Fruit fly (Drosophila melanogaster) whole organism, embryonic: Measurements from ENCODE around the gene dachs.

Experiments
- Aef1 ChIP-seq: fragments of 200-800 bp; sonication (Bioruptor generic); IDR thresholded peaks from 3 replicates; pipeline ENCODE4 v1.3.6; 2022; ENCODE audit warnings: missing biosample characterization, missing genetic modification characterization
- Antp ChIP-seq: fragments of 200-800 bp; sonication (Bioruptor generic); optimal IDR thresholded peaks from 3 replicates; lab custom pipeline; 2016; ENCODE audit warnings: missing biosample characterization, missing genetic modification characterization
- Bdp1 ChIP-seq: fragments of 200-800 bp; sonication (Bioruptor generic); optimal IDR thresholded peaks from 3 replicates; lab custom pipeline; 2016; ENCODE audit warnings: missing biosample characterization, missing genetic modification characterization
- CG10321 ChIP-seq: fragments of 200-800 bp; sonication (Bioruptor generic); IDR thresholded peaks from 2 replicates; pipeline ENCODE4 v1.3.6; 2022; ENCODE audit warnings: missing biosample characterization, missing genetic modification characterization
- CG11398 ChIP-seq: fragments of 200-800 bp; sonication (Bioruptor generic); optimal IDR thresholded peaks from 2 replicates; lab custom pipeline; 2016; ENCODE audit warnings: missing biosample characterization, missing genetic modification characterization
- CG1233 ChIP-seq: fragments of 200-800 bp; sonication (Bioruptor generic); optimal IDR thresholded peaks from 4 replicates; lab custom pipeline; 2018; ENCODE audit warnings: missing biosample characterization, mild to moderate bottlenecking, missing genetic modification characterization
- CG13287 ChIP-seq: fragments of 200-800 bp; sonication (Bioruptor generic); IDR thresholded peaks from 2 replicates; pipeline ENCODE4 v1.3.6; 2022; ENCODE audit warnings: missing biosample characterization, missing genetic modification characterization; ENCODE audit not compliant: partially characterized antibody
- CG15073 ChIP-seq: fragments of 200-800 bp; sonication (Bioruptor generic); optimal IDR thresholded peaks from 2 replicates; lab custom pipeline; 2016; ENCODE audit warnings: missing biosample characterization, missing genetic modification characterization
- CG1602 ChIP-seq: fragments of 200-800 bp; sonication (Bioruptor generic); optimal IDR thresholded peaks from 3 replicates; lab custom pipeline; 2016; ENCODE audit warnings: missing biosample characterization, missing genetic modification characterization
- CG1603 ChIP-seq: fragments of 200-800 bp; sonication (Bioruptor generic); optimal IDR thresholded peaks from 2 replicates; lab custom pipeline; 2019; ENCODE audit warnings: missing biosample characterization, mild to moderate bottlenecking, missing genetic modification characterization, moderate library complexity
- CG17328 ChIP-seq: fragments of 200-800 bp; sonication (Bioruptor generic); IDR thresholded peaks from 2 replicates; pipeline ENCODE4 v1.3.6; 2022; ENCODE audit warnings: missing biosample characterization, missing genetic modification characterization
- CG1792 ChIP-seq: fragments of 200-800 bp; sonication (Bioruptor generic); optimal IDR thresholded peaks from 2 replicates; lab custom pipeline; 2016; ENCODE audit warnings: missing biosample characterization, missing genetic modification characterization
- CG2712 ChIP-seq: fragments of 200-800 bp; optimal IDR thresholded peaks from 3 replicates; lab custom pipeline; 2019; ENCODE audit warnings: missing biosample characterization, mild to moderate bottlenecking, missing genetic modification characterization, moderate library complexity
- CG34422 ChIP-seq: fragments of 200-800 bp; sonication (Bioruptor generic); IDR thresholded peaks from 3 replicates; pipeline ENCODE4 v1.3.6; 2022; ENCODE audit warnings: missing biosample characterization, missing genetic modification characterization
- CG3838 ChIP-seq: fragments of 200-800 bp; sonication (Bioruptor generic); optimal IDR thresholded peaks from 3 replicates; lab custom pipeline; 2016; ENCODE audit warnings: missing biosample characterization, missing genetic modification characterization
- CG4404 ChIP-seq: fragments of 200-800 bp; sonication (Bioruptor generic); IDR thresholded peaks from 2 replicates; pipeline ENCODE4 v1.3.6; 2022; ENCODE audit warnings: missing biosample characterization, missing genetic modification characterization
- CG6765 ChIP-seq: fragments of 200-800 bp; sonication (Bioruptor generic); optimal IDR thresholded peaks from 3 replicates; lab custom pipeline; 2017; ENCODE audit warnings: missing biosample characterization, mild to moderate bottlenecking, missing genetic modification characterization
- CG8281 ChIP-seq: fragments of 200-800 bp; sonication (Bioruptor generic); optimal IDR thresholded peaks from 2 replicates; lab custom pipeline; 2018; ENCODE audit warnings: missing biosample characterization, mild to moderate bottlenecking, missing genetic modification characterization, moderate library complexity
- CG9817 ChIP-seq: fragments of 200-800 bp; sonication (Bioruptor generic); optimal IDR thresholded peaks from 2 replicates; lab custom pipeline; 2018; ENCODE audit warnings: missing biosample characterization, mild to moderate bottlenecking, missing genetic modification characterization, moderate library complexity
- CG9876 ChIP-seq: fragments of 200-800 bp; sonication (Bioruptor generic); optimal IDR thresholded peaks from 2 replicates; lab custom pipeline; 2016; ENCODE audit warnings: missing biosample characterization, missing genetic modification characterization
- Dek ChIP-seq: fragments of 200-800 bp; sonication (Bioruptor generic); optimal IDR thresholded peaks from 3 replicates; lab custom pipeline; 2019; ENCODE audit warnings: missing biosample characterization, mild to moderate bottlenecking, missing genetic modification characterization, moderate library complexity
- Dref ChIP-seq: fragments of 200-800 bp; sonication (Bioruptor generic); IDR thresholded peaks from 2 replicates; pipeline ENCODE4 v1.3.6; 2022; ENCODE audit warnings: missing biosample characterization, missing genetic modification characterization
- Hmr ChIP-seq: fragments of 200-800 bp; sonication (Bioruptor generic); optimal IDR thresholded peaks from 3 replicates; lab custom pipeline; 2017; ENCODE audit warnings: mild to moderate bottlenecking, missing biosample characterization, missing genetic modification reagents, missing genetic modification characterization
- Hmx ChIP-seq: fragments of 200-800 bp; sonication (Bioruptor generic); optimal IDR thresholded peaks from 2 replicates; lab custom pipeline; 2016; ENCODE audit warnings: missing biosample characterization, missing genetic modification characterization
- Jarid2 ChIP-seq: fragments of 200-800 bp; sonication (Bioruptor generic); optimal IDR thresholded peaks from 3 replicates; lab custom pipeline; 2017; ENCODE audit warnings: mild to moderate bottlenecking, missing biosample characterization, missing genetic modification reagents, missing genetic modification characterization
- Lpt ChIP-seq: fragments of >200 bp; optimal IDR thresholded peaks from 2 replicates; lab custom pipeline; 2018; ENCODE audit warnings: missing biosample characterization, missing genetic modification characterization
- MBD-R2 ChIP-seq: fragments of 200-800 bp; sonication (Bioruptor generic); IDR thresholded peaks from 2 replicates; pipeline ENCODE4 v1.3.6; 2022; ENCODE audit warnings: missing biosample characterization, missing genetic modification characterization
- MTF-1 ChIP-seq: fragments of 200-800 bp; sonication (Bioruptor generic); optimal IDR thresholded peaks from 2 replicates; lab custom pipeline; 2018; ENCODE audit warnings: missing biosample characterization, mild to moderate bottlenecking, missing genetic modification characterization, borderline replicate concordance
- Optix ChIP-seq: fragments of 200-800 bp; sonication (Bioruptor generic); IDR thresholded peaks from 3 replicates; pipeline ENCODE4 v1.3.6; 2022; ENCODE audit warnings: missing biosample characterization, missing genetic modification characterization
- Sox102F ChIP-seq: fragments of 200-800 bp; sonication (Bioruptor generic); optimal IDR thresholded peaks from 2 replicates; lab custom pipeline; 2018; ENCODE audit warnings: missing biosample characterization, mild to moderate bottlenecking, missing genetic modification characterization, moderate library complexity
- Spps ChIP-seq: fragments of 200-800 bp; sonication (Bioruptor generic); optimal IDR thresholded peaks from 2 replicates; lab custom pipeline; 2018; ENCODE audit warnings: missing biosample characterization, mild to moderate bottlenecking, missing genetic modification characterization
- Usf ChIP-seq: fragments of 200-800 bp; sonication (Bioruptor generic); optimal IDR thresholded peaks from 2 replicates; lab custom pipeline; 2017; ENCODE audit warnings: missing genotype, missing biosample characterization, missing genetic modification characterization
- chif ChIP-seq, 2 experiments: fragments of 200-800 bp; sonication (Bioruptor generic); optimal IDR thresholded peaks; 3 replicates each; lab custom pipeline; 2016; ENCODE audit warnings: missing biosample characterization in 2 of 2, missing genetic modification characterization in 2 of 2
- chinmo ChIP-seq: fragments of 200-800 bp; sonication (Bioruptor generic); IDR thresholded peaks from 4 replicates; pipeline ENCODE4 v1.3.6; 2022; ENCODE audit warnings: missing biosample characterization, missing genetic modification characterization; ENCODE audit not compliant: partially characterized antibody
- chn ChIP-seq: fragments of 200-800 bp; sonication (Bioruptor generic); optimal IDR thresholded peaks from 2 replicates; lab custom pipeline; 2016; ENCODE audit warnings: missing biosample characterization, missing genetic modification characterization
- gcm2 ChIP-seq: fragments of 200-800 bp; sonication (Bioruptor generic); optimal IDR thresholded peaks from 2 replicates; lab custom pipeline; 2016; ENCODE audit warnings: missing biosample characterization, missing genetic modification characterization
- lbe ChIP-seq: fragments of 200-800 bp; sonication (Bioruptor generic); optimal IDR thresholded peaks from 2 replicates; lab custom pipeline; 2016; ENCODE audit warnings: missing biosample characterization, mild to moderate bottlenecking, missing genetic modification characterization
- nerfin-1 ChIP-seq: fragments of 200-800 bp; sonication (Bioruptor generic); optimal IDR thresholded peaks from 3 replicates; lab custom pipeline; 2019; ENCODE audit warnings: missing biosample characterization, mild to moderate bottlenecking, missing genetic modification characterization, moderate library complexity
- nmo ChIP-seq: fragments of 200-800 bp; sonication (Bioruptor generic); optimal IDR thresholded peaks from 2 replicates; lab custom pipeline; 2018; ENCODE audit warnings: missing biosample characterization, mild to moderate bottlenecking, missing genetic modification characterization, moderate library complexity
- onecut ChIP-seq: fragments of 200-800 bp; sonication (Bioruptor generic); IDR thresholded peaks from 2 replicates; pipeline ENCODE4 v1.3.6; 2022; ENCODE audit warnings: missing biosample characterization, missing genetic modification characterization
- org-1 ChIP-seq: fragments of 200-800 bp; sonication (Bioruptor generic); optimal IDR thresholded peaks from 2 replicates; lab custom pipeline; 2017; ENCODE audit warnings: missing biosample characterization, missing genetic modification characterization
- pb ChIP-seq: fragments of 200-800 bp; sonication (Bioruptor generic); optimal IDR thresholded peaks from 3 replicates; lab custom pipeline; 2016; ENCODE audit warnings: missing biosample characterization, missing genetic modification characterization
- peb ChIP-seq: fragments of 200-800 bp; sonication (Bioruptor generic); IDR thresholded peaks from 2 replicates; pipeline ENCODE4 v1.3.6; 2022; ENCODE audit warnings: missing biosample characterization, missing genetic modification characterization
- ranshi ChIP-seq: fragments of 200-800 bp; sonication (Bioruptor generic); IDR thresholded peaks from 2 replicates; pipeline ENCODE4 v1.3.6; 2022; ENCODE audit warnings: missing biosample characterization, missing genetic modification characterization
- schlank ChIP-seq: fragments of 200-800 bp; sonication (Bioruptor generic); optimal IDR thresholded peaks from 2 replicates; lab custom pipeline; 2018; ENCODE audit warnings: missing biosample characterization, mild to moderate bottlenecking, missing genetic modification characterization
- sima ChIP-seq: fragments of 200-800 bp; sonication (Bioruptor generic); optimal IDR thresholded peaks from 2 replicates; lab custom pipeline; 2016; ENCODE audit warnings: missing biosample characterization, missing genetic modification characterization
- slbo ChIP-seq: fragments of 200-800 bp; sonication (Bioruptor generic); IDR thresholded peaks from 2 replicates; pipeline ENCODE4 v1.3.6; 2022; ENCODE audit warnings: missing biosample characterization, missing genetic modification characterization
- sna ChIP-seq: fragments of 200-800 bp; sonication (Bioruptor generic); IDR thresholded peaks from 2 replicates; pipeline ENCODE4 v1.3.6; 2022; ENCODE audit warnings: missing biosample characterization, missing genetic modification characterization; ENCODE audit not compliant: partially characterized antibody
- tgo ChIP-seq: fragments of 200-800 bp; sonication (Bioruptor generic); IDR thresholded peaks from 3 replicates; pipeline ENCODE4 v1.3.6; 2022; ENCODE audit warnings: missing biosample characterization, missing genetic modification characterization
- trem ChIP-seq: fragments of 200-800 bp; optimal IDR thresholded peaks from 3 replicates; lab custom pipeline; 2019; ENCODE audit warnings: missing biosample characterization, mild to moderate bottlenecking, missing genetic modification characterization, moderate library complexity
- trh ChIP-seq: fragments of 200-800 bp; sonication (Bioruptor generic); optimal IDR thresholded peaks from 2 replicates; lab custom pipeline; 2016; ENCODE audit warnings: missing biosample characterization, missing genetic modification characterization
- unc-4 ChIP-seq: fragments of 200-800 bp; sonication (Bioruptor generic); IDR thresholded peaks from 2 replicates; pipeline ENCODE4 v1.3.6; 2022; ENCODE audit warnings: missing biosample characterization, missing genetic modification characterization; ENCODE audit not compliant: partially characterized antibody

Gene dachs

DNA sequence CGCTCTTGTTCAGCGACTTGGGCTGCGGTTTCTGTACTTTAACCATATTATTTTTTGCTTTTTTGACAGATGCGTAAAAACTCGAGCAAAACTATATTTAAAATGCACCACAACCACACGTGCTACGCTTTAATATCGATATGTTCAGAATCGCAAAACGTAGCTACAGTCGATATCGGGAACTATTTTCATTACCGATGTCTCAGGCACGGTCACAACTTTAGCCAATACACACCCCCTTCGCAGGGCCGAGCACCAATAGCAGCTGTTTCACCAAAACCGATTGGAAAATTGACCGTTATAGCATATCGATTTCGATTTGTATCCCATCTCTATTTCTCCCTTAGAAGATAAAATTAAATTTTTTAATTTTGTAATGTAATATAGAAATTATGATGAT, 45.1 kb downstream of the dachs start, which contains the start of gene CG13096 (continued):
- TF ChIP-seq peb (no peak), chinmo (GFP tag; lab: Robert Waterston, UW) (peak; percentile 99), Spps (tag; lab: Kevin White, UChicago) (no peak), sima (GFP tag; lab: Kevin White, UChicago) (no peak), CG10321 (no peak), CG13287 (peak; percentile 100), onecut (no peak; the same call in 1 of the 2 replicates), CG8281 (no peak), Dek (tag; lab: Kevin White, UChicago) (peak; percentile 52), nmo (GFP tag; lab: Kevin White, UChicago) (peak; percentile 71), schlank (tag; lab: Kevin White, UChicago) (no peak), CG6765 (no peak), gcm2 (GFP tag; lab: Kevin White, UChicago) (no peak), Hmx (GFP tag; lab: Kevin White, UChicago) (no peak), CG17328 (no peak), CG1792 (GFP tag; lab: Kevin White, UChicago) (no peak), Usf (GFP tag; lab: Kevin White, UChicago) (no peak), CG34422 (GFP tag; lab: Robert Waterston, UW) (peak; percentile 71; the same call in 1 of the 3 replicates), unc-4 (peak; percentile 99), CG2712 (tag; lab: Kevin White, UChicago) (peak; percentile 65), slbo (GFP tag; lab: Robert Waterston, UW) (peak; percentile 27; the same call in 1 of the 2 replicates), lbe (GFP tag; lab: Kevin White, UChicago) (no peak), chif (GFP tag; optimal IDR thresholded peaks at IDR 0.05; lab: Kevin White, UChicago) (no peak), Sox102F (GFP tag; lab: Kevin White, UChicago) (no peak), Optix (GFP tag; lab: Robert Waterston, UW) (no peak), trh (no peak), Dref (GFP tag; lab: Robert Waterston, UW) (peak; percentile 100), trem (peak; percentile 85), Antp (GFP tag; lab: Kevin White, UChicago) (peak; percentile 18), CG1602 (GFP tag; lab: Kevin White, UChicago) (no peak), nerfin-1 (peak; percentile 22), Hmr (no peak), ranshi (GFP tag; lab: Robert Waterston, UW) (no peak), org-1 (GFP tag; lab: Kevin White, UChicago) (no peak), CG9817 (tag; lab: Kevin White, UChicago) (no peak), CG15073 (GFP tag; lab: Kevin White, UChicago) (no peak), CG1233 (GFP tag; lab: Kevin White, UChicago) (no peak), pb (GFP tag; lab: Kevin White, UChicago) (no peak), Jarid2 (no peak), Aef1 (GFP tag; lab: Robert Waterston, UW) (no peak), CG1603 (tag; lab: Kevin White, UChicago) (peak; percentile 93), MTF-1 (GFP tag; lab: Kevin White, UChicago) (no peak), CG4404 (no peak), chn (GFP tag; lab: Kevin White, UChicago) (peak; percentile 32), sna (GFP tag; lab: Robert Waterston, UW) (peak; percentile 99), CG11398 (GFP tag; lab: Kevin White, UChicago) (no peak), CG3838 (GFP tag; lab: Kevin White, UChicago) (no peak), CG9876 (no peak), tgo (GFP tag; lab: Robert Waterston, UW) (no peak), MBD-R2 (GFP tag; lab: Robert Waterston, UW) (peak; percentile 84), Lpt (no peak), Bdp1 (GFP tag; lab: Kevin White, UChicago) (peak; percentile 27)
